Fruit fly (Drosophila melanogaster) whole organism, pupa: ENCODE results near the gene CG17105.

Source experiments
- CG10348 ChIP-seq: fragments of 200-800 bp; sonication (Bioruptor generic); IDR thresholded peaks from 2 replicates; pipeline ENCODE4 v1.3.6; 2022; ENCODE audit warnings: missing biosample characterization, missing genetic modification characterization
- CG17806 ChIP-seq: fragments of 200-800 bp; sonication (Bioruptor generic); optimal IDR thresholded peaks from 2 replicates; lab custom pipeline; 2018; ENCODE audit warnings: missing biosample characterization, mild to moderate bottlenecking, missing genetic modification characterization, moderate library complexity
- CG8159 ChIP-seq: fragments of 200-800 bp; sonication (Bioruptor generic); optimal IDR thresholded peaks from 3 replicates; lab custom pipeline; 2018; ENCODE audit warnings: missing biosample characterization, mild to moderate bottlenecking, missing genetic modification characterization, moderate library complexity
- CG9948 ChIP-seq: fragments of 200-800 bp; sonication (Bioruptor generic); optimal IDR thresholded peaks from 2 replicates; lab custom pipeline; 2018; ENCODE audit warnings: missing biosample characterization, mild to moderate bottlenecking, missing genetic modification characterization, moderate library complexity
- EcR ChIP-seq: fragments of 200-800 bp; sonication (Bioruptor generic); optimal IDR thresholded peaks from 3 replicates; lab custom pipeline; 2019; ENCODE audit warnings: missing biosample characterization, missing genetic modification characterization, mild to moderate bottlenecking, moderate library complexity, missing genetic modification reagents
- Pif1B ChIP-seq: fragments of 200-800 bp; sonication (Bioruptor generic); optimal IDR thresholded peaks from 3 replicates; lab custom pipeline; 2016; ENCODE audit warnings: missing biosample characterization, missing genetic modification characterization
- fd96Ca ChIP-seq: fragments of 200-800 bp; sonication (Bioruptor generic); IDR thresholded peaks from 3 replicates; pipeline ENCODE4 v1.3.6; 2022; ENCODE audit warnings: missing biosample characterization, missing genetic modification characterization
- rn ChIP-seq: fragments of 200-800 bp; sonication (Bioruptor generic); IDR thresholded peaks from 2 replicates; pipeline ENCODE4 v1.3.6; 2022; ENCODE audit warnings: missing biosample characterization, missing genetic modification characterization

DNA sequence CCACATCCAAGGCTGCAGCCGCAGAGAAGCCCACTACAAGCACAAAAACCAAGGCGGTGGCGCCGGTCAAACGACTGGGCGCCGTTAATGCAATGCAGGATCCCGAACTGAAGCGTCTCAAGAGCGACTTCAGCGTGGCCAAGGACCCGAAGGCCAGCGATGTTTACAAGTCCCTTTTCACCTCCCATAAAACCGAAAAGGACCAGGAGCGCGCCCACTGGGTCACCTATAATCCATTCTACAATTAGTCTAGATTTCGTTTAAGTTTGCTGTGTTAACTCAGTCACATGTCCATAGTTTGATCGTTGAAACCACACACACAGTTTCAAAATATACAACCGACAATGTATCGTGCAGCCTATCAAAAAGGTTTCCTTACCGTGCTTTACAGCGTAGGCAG is 49.1 kb downstream of the CG17105 start, which contains the start of gene CG17118:
- TF ChIP-seq EcR (GFP tag; lab: Kevin White, UChicago) (no peak), Pif1B (GFP tag; lab: Kevin White, UChicago) (no peak), CG10348 (GFP tag; lab: Robert Waterston, UW) (no peak), CG8159 (tag; lab: Kevin White, UChicago) (no peak), rn (GFP tag; lab: Robert Waterston, UW) (no peak), CG9948 (tag; lab: Kevin White, UChicago) (no peak), CG17806 (tag; lab: Kevin White, UChicago) (no peak), fd96Ca (GFP tag; lab: Robert Waterston, UW) (no peak)
